Worm (Caenorhabditis elegans): Measurements from ENCODE around the gene srxa-5.

The srxa-5 gene

DNA sequence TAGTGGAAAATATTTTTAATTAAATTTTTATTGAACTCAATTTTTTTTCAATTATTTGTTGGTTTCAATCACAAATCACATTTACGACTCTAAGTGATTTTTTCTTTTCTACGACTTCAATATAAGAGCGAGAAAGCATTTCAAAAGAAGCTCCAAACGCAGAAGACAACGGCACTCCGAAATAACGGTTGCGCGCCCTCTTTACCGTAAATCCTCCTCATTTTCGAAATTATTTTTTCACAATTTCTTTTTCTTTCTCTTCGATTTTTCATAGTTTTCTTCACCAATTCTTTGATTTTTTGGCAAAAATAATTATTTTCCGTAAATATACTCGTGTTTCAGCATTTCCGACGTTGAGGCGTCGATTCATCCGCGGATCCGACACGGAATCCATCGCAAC, 28.6 kb upstream of the srxa-5 start:
- peak; percentile 79 for TF ChIP-seq attf-3 (GFP tag; conservative IDR thresholded peaks at IDR 0.05)

DNA sequence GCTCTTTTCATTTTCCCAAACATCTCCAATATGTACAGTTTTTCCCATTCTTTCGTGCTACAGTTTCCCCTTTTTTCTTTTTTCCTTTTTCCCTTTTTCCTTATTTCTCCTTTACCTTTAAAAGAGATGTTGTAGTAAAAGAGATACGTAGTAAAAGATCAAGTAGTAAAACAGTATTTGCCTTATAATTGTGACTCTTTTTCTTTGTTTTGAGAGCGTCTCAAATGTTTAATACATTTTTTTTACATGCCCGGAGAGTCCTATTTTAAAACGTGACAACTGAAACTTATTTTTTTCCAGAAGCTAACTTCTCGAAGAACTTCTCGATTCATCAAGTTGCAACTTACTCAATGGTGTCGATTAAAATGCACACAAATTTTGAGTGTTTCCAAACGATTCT, 24.9 kb upstream of the srxa-5 start, which contains the start of gene F23F12.12:
Gene F23F12.12 (plus strand): TSS at position 301 of the 400 bp plus-strand sequence.
- no peak for TF ChIP-seq hmg-20 (GFP tag; IDR thresholded peaks at IDR 0.05)
- TF ChIP-seq F39B2.1 (GFP tag; IDR thresholded peaks at IDR 0.05), result no peak
- TF ChIP-seq rpc-1 (optimal IDR thresholded peaks at IDR 0.05), result no peak
- TF ChIP-seq rpc-1 (tag; optimal IDR thresholded peaks at IDR 0.05), result no peak
- TF ChIP-seq lin-26 (GFP tag; IDR thresholded peaks at IDR 0.05), result no peak
- TF ChIP-seq Y67H2A.10 (GFP tag; conservative IDR thresholded peaks at IDR 0.05), result no peak
- no peak for TF ChIP-seq madf-3 (GFP tag; IDR thresholded peaks at IDR 0.05)
- no peak for TF ChIP-seq K12H6.12 (tag; optimal IDR thresholded peaks at IDR 0.05)
- TF ChIP-seq mes-4 (tag; optimal IDR thresholded peaks at IDR 0.05), result no peak
- no peak for TF ChIP-seq C17E4.6 (GFP tag; IDR thresholded peaks at IDR 0.05)
- TF ChIP-seq F57A8.1 (GFP tag; optimal IDR thresholded peaks at IDR 0.05), result no peak
- no peak for TF ChIP-seq sptf-2 (GFP tag; optimal IDR thresholded peaks at IDR 0.05)
- TF ChIP-seq K11D2.4 (GFP tag; IDR thresholded peaks at IDR 0.05), result no peak
- no peak for TF ChIP-seq F37B4.10 (GFP tag; IDR thresholded peaks at IDR 0.05)
- no peak for TF ChIP-seq dpff-1 (tag; optimal IDR thresholded peaks at IDR 0.05)

DNA sequence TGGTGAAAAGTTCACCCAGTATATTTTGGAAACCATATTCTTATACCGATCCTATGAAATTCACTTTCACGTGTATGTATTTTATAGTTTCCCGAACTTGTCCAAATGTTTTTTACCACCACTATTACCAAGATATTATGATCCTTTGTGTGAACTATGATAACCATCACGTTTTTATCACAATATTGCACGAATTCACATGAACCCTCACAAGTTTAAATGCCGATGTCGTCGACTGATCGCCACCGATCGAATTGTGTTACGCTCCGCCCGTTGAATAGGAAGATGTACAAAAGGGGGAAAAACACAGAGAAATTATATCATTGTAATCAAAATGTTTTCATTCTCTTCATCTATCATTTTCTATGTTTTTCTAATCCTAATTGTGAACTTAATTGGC, 24.4 kb upstream of the srxa-5 start:
- no peak for TF ChIP-seq ceh-58 (GFP tag; IDR thresholded peaks at IDR 0.05)
- TF ChIP-seq F22D6.2 (tag; optimal IDR thresholded peaks at IDR 0.05), result no peak
- TF ChIP-seq nhr-80 (tag; optimal IDR thresholded peaks at IDR 0.05), result no peak
- no peak for TF ChIP-seq hlh-12 (tag; optimal IDR thresholded peaks at IDR 0.05)
- no peak for TF ChIP-seq ztf-25 (GFP tag; IDR thresholded peaks at IDR 0.05)
- no peak for TF ChIP-seq nfya-1 (tag; optimal IDR thresholded peaks at IDR 0.05; ENCODE audit: borderline replicate concordance, insufficient read depth)
- no peak for TF ChIP-seq egl-44 (GFP tag; IDR thresholded peaks at IDR 0.05)
- TF ChIP-seq snpc-3.4 (tag; optimal IDR thresholded peaks at IDR 0.05), result no peak
- TF ChIP-seq snpc-4 (GFP tag; optimal IDR thresholded peaks at IDR 0.05), result no peak
- no peak for TF ChIP-seq snpc-4 (tag; optimal IDR thresholded peaks at IDR 0.05)
- no peak for TF ChIP-seq die-1 (tag; optimal IDR thresholded peaks at IDR 0.05)
- TF ChIP-seq pbrm-1 (GFP tag; IDR thresholded peaks at IDR 0.05), result no peak
- no peak for TF ChIP-seq F37B4.10 (GFP tag; IDR thresholded peaks at IDR 0.05)
- no peak for TF ChIP-seq Y67H2A.10 (GFP tag; conservative IDR thresholded peaks at IDR 0.05)

DNA sequence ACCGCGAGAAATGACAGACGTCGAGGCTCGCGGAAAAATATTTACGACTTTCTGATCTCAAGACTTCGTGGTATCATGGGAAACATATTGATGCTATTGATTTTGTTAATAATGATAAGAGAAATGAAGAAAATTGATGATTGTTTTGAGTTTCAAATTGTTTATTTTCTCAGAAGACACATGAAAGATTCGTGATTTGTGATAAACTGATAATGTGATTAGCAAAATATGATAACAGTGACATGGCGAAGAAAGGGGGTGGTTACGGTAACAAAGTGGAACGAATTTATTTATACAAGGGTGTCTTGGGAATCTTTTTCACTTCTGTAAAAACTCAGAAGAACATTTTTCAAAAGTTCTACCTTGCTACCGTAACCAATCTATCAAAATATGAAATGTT, 23.4 kb upstream of the srxa-5 start:
- TF ChIP-seq lin-26 (GFP tag; IDR thresholded peaks at IDR 0.05), result peak; percentile 46
- TF ChIP-seq unc-62 (GFP tag; optimal IDR thresholded peaks at IDR 0.05), result no peak

DNA sequence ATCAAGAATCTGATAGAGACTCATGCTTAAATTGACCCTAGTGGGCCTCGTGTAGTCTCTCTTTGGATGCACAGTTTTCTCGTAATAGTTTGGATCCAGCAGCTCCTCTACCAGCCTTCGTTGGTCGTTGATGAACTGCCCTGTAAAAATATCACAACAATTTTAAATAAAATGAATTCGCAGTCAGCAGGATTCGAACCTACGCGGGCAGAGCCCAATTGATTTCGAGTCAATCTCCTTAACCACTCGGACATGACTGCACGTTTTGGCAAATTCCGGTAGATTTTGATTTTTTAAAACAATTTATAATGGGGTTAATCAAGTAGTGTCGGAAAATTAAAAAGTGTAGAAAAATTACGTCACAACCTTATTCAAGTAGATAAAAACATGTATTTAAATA, 19.0 kb upstream of the srxa-5 start:
- TF ChIP-seq B0261.1 (tag; optimal IDR thresholded peaks at IDR 0.05), result peak; percentile 56
- peak; percentile 73 for TF ChIP-seq lin-26 (GFP tag; IDR thresholded peaks at IDR 0.05)
- TF ChIP-seq F23B12.7 (tag; optimal IDR thresholded peaks at IDR 0.05; ENCODE audit: insufficient read depth), result peak; percentile 33
- peak; percentile 44 for TF ChIP-seq rpc-1 (optimal IDR thresholded peaks at IDR 0.05)
- peak; percentile 75 for TF ChIP-seq rpc-1 (tag; optimal IDR thresholded peaks at IDR 0.05)
- TF ChIP-seq tbp1 (GFP tag; optimal IDR thresholded peaks at IDR 0.05), result peak; percentile 81
- peak; percentile 36; the same call in 1 of the 2 replicates for TF ChIP-seq ztf-25 (GFP tag; IDR thresholded peaks at IDR 0.05)
- peak; percentile 70 for TF ChIP-seq him-1 (tag; optimal IDR thresholded peaks at IDR 0.05)
